Worm (Caenorhabditis elegans) whole organism, L1 larva: ENCODE results near the gene F13H10.9.

Experiments used
- C04F5.9 ChIP-seq: sonication (generic microtip); optimal IDR thresholded peaks from 2 replicates; lab custom pipeline; 2016; ENCODE audit warnings: missing genetic modification characterization, missing compliant biosample characterization
- C16A3.4 ChIP-seq: fragments of 150-350 bp; optimal IDR thresholded peaks from 2 replicates; lab custom pipeline; 2014; ENCODE audit warnings: missing biosample characterization, missing genetic modification characterization
- C34B4.2 ChIP-seq: sonication (generic microtip); optimal IDR thresholded peaks from 2 replicates; lab custom pipeline; 2017; ENCODE audit warnings: mild to moderate bottlenecking, missing genetic modification characterization, missing compliant biosample characterization
- alr-1 ChIP-seq: fragments of 200-800 bp; sonication (Bioruptor generic); optimal IDR thresholded peaks from 2 replicates; lab custom pipeline; 2018; ENCODE audit warnings: borderline replicate concordance, mild to moderate bottlenecking, missing genetic modification characterization, missing compliant biosample characterization
- aly-2 ChIP-seq: fragments of 150-350 bp; optimal IDR thresholded peaks from 2 replicates; lab custom pipeline; 2014; ENCODE audit warnings: missing biosample characterization, missing genetic modification characterization
- ceh-63 ChIP-seq: fragments of 200-800 bp; sonication (Bioruptor generic); optimal IDR thresholded peaks from 2 replicates; lab custom pipeline; 2018; ENCODE audit warnings: mild to moderate bottlenecking, missing genetic modification characterization, missing compliant biosample characterization
- ceh-8 ChIP-seq: fragments of 200-800 bp; sonication (Bioruptor generic); optimal IDR thresholded peaks from 2 replicates; lab custom pipeline; 2018; ENCODE audit warnings: mild to moderate bottlenecking, missing genetic modification characterization, moderate library complexity, missing compliant biosample characterization
- ceh-90 ChIP-seq: sonication (generic microtip); optimal IDR thresholded peaks from 2 replicates; lab custom pipeline; 2016; ENCODE audit warnings: missing genetic modification characterization, missing compliant biosample characterization
- dpl-1 ChIP-seq, 3 experiments: fragments of 150-350 bp in 2 of 3; sonication (generic microtip) in 1 of 3; optimal IDR thresholded peaks; 2 replicates each; lab custom pipeline; 2014 to 2017; ENCODE audit warnings: missing biosample characterization in 3 of 3, missing genetic modification characterization in 3 of 3, missing genetic modification reagents in 3 of 3
- dsc-1 ChIP-seq: sonication (generic microtip); optimal IDR thresholded peaks from 2 replicates; lab custom pipeline; 2016; ENCODE audit warnings: mild to moderate bottlenecking, missing genetic modification characterization, missing compliant biosample characterization
- efl-1 ChIP-seq, 4 experiments: fragments of 150-350 bp; optimal IDR thresholded peaks in 3 of 4; peaks in 1 of 4; 1 replicate in 1 of 4; 2 replicates in 3 of 4; lab custom pipeline; 2014; ENCODE audit warnings: missing biosample characterization in 2 of 4, missing genetic modification characterization in 2 of 4, missing genetic modification reagents in 2 of 4
- efl-3 ChIP-seq: fragments of 200-800 bp; sonication (Bioruptor generic); optimal IDR thresholded peaks from 2 replicates; lab custom pipeline; 2018; ENCODE audit warnings: mild to moderate bottlenecking, missing genetic modification characterization, missing compliant biosample characterization
- egl-13 ChIP-seq: sonication (generic microtip); optimal IDR thresholded peaks from 2 replicates; lab custom pipeline; 2016; ENCODE audit warnings: missing genotype, missing genetic modification reagents, missing genetic modification characterization, missing compliant biosample characterization
- fkh-10 ChIP-seq: sonication (generic microtip); optimal IDR thresholded peaks from 2 replicates; lab custom pipeline; 2017; ENCODE audit warnings: missing biosample characterization, missing genetic modification reagents, missing genetic modification characterization
- fkh-4 ChIP-seq: sonication (generic microtip); optimal IDR thresholded peaks from 2 replicates; lab custom pipeline; 2016; ENCODE audit warnings: missing compliant biosample characterization, missing genetic modification characterization, borderline replicate concordance
- fkh-8 ChIP-seq: sonication (generic microtip); optimal IDR thresholded peaks from 2 replicates; lab custom pipeline; 2016; ENCODE audit warnings: mild to moderate bottlenecking, missing genetic modification characterization, missing compliant biosample characterization
- fos-1 ChIP-seq: fragments of 150-350 bp; optimal IDR thresholded peaks from 2 replicates; lab custom pipeline; 2014; ENCODE audit warnings: missing biosample characterization, missing genetic modification characterization
- grh-1 ChIP-seq: fragments of 200-800 bp; sonication (Bioruptor generic); IDR thresholded peaks from 2 replicates; pipeline ENCODE4 v1.3.6; 2022; ENCODE audit warnings: missing genetic modification reagents, missing genetic modification characterization, missing compliant biosample characterization
- isw-1 ChIP-seq: fragments of 200-800 bp; sonication (Bioruptor generic); IDR thresholded peaks from 2 replicates; pipeline ENCODE4 v1.3.6; 2022; ENCODE audit warnings: missing genetic modification characterization, missing compliant biosample characterization
- lin-13 ChIP-seq: fragments of 150-350 bp; optimal IDR thresholded peaks from 2 replicates; lab custom pipeline; 2014; ENCODE audit warnings: missing biosample characterization, missing genetic modification reagents, missing genetic modification characterization
- lin-14 ChIP-seq: fragments of 200-800 bp; sonication (Bioruptor generic); optimal IDR thresholded peaks from 2 replicates; lab custom pipeline; 2018; ENCODE audit warnings: mild to moderate bottlenecking, missing genetic modification characterization, moderate library complexity, missing compliant biosample characterization
- lin-15B ChIP-seq: fragments of 150-350 bp; sonication (generic microtip); optimal IDR thresholded peaks from 3 replicates; lab custom pipeline; 2014; ENCODE audit warnings: missing biosample characterization, missing genetic modification characterization
- lsy-2 ChIP-seq, 2 experiments: fragments of 150-350 bp; optimal IDR thresholded peaks; 2 replicates each; lab custom pipeline; 2014; ENCODE audit warnings: missing biosample characterization in 2 of 2, missing genetic modification characterization in 2 of 2
- mdl-1 ChIP-seq, 2 experiments: fragments of 150-350 bp; optimal IDR thresholded peaks; 2 replicates each; lab custom pipeline; 2014 to 2017; ENCODE audit warnings: missing biosample characterization in 2 of 2, missing genetic modification characterization in 2 of 2, inconsistent platforms in 1 of 2
- mef-2 ChIP-seq: fragments of 150-350 bp; optimal IDR thresholded peaks from 2 replicates; lab custom pipeline; 2014; ENCODE audit warnings: missing biosample characterization, missing genetic modification characterization
- nhr-11 ChIP-seq: fragments of 150-350 bp; optimal IDR thresholded peaks from 2 replicates; lab custom pipeline; 2014; ENCODE audit warnings: missing biosample characterization, missing genetic modification characterization
- nhr-19 ChIP-seq: fragments of 200-800 bp; sonication (Bioruptor generic); conservative IDR thresholded peaks from 2 replicates; pipeline ENCODE4 v1.3.6; 2022; ENCODE audit warnings: missing genetic modification characterization, missing compliant biosample characterization
- nhr-20 ChIP-seq: sonication (generic microtip); optimal IDR thresholded peaks from 2 replicates; lab custom pipeline; 2016; ENCODE audit warnings: mild to moderate bottlenecking, missing genetic modification characterization, missing compliant biosample characterization
- nhr-47 ChIP-seq: sonication (generic microtip); optimal IDR thresholded peaks from 2 replicates; lab custom pipeline; 2016; ENCODE audit warnings: mild to moderate bottlenecking, missing genetic modification characterization, moderate library complexity, missing compliant biosample characterization
- nhr-71 ChIP-seq: sonication (generic microtip); optimal IDR thresholded peaks from 2 replicates; lab custom pipeline; 2016; ENCODE audit warnings: mild to moderate bottlenecking, missing genetic modification characterization, moderate library complexity, missing compliant biosample characterization
- nhr-84 ChIP-seq: sonication (generic microtip); optimal IDR thresholded peaks from 2 replicates; lab custom pipeline; 2017; ENCODE audit warnings: missing biosample characterization, missing genetic modification characterization
- nhr-90 ChIP-seq: sonication (generic microtip); optimal IDR thresholded peaks from 2 replicates; lab custom pipeline; 2016; ENCODE audit warnings: mild to moderate bottlenecking, missing genetic modification characterization, missing compliant biosample characterization; ENCODE audit not compliant: poor library complexity
- pag-3 ChIP-seq: sonication (generic microtip); optimal IDR thresholded peaks from 2 replicates; lab custom pipeline; 2017; ENCODE audit warnings: missing genetic modification characterization, mild to moderate bottlenecking, missing compliant biosample characterization, antibody characterized with exemption, borderline replicate concordance; ENCODE audit not compliant: insufficient read depth
- pax-3 ChIP-seq: fragments of 200-800 bp; sonication (Bioruptor generic); optimal IDR thresholded peaks from 2 replicates; lab custom pipeline; 2018; ENCODE audit warnings: mild to moderate bottlenecking, missing genetic modification characterization, moderate library complexity, missing compliant biosample characterization
- pqm-1 ChIP-seq: sonication (generic microtip); optimal IDR thresholded peaks from 3 replicates; lab custom pipeline; 2017; ENCODE audit warnings: missing biosample characterization, missing genetic modification characterization
- rnt-1 ChIP-seq: sonication (generic microtip); optimal IDR thresholded peaks from 2 replicates; lab custom pipeline; 2016; ENCODE audit warnings: mild to moderate bottlenecking, missing genetic modification characterization, moderate library complexity, missing compliant biosample characterization
- snpc-4 ChIP-seq: fragments of 150-350 bp; optimal IDR thresholded peaks from 2 replicates; lab custom pipeline; 2014; ENCODE audit warnings: missing biosample characterization, missing genetic modification characterization
- snu-23 ChIP-seq: sonication (generic microtip); optimal IDR thresholded peaks from 2 replicates; lab custom pipeline; 2016; ENCODE audit warnings: missing genetic modification characterization, missing compliant biosample characterization
- sox-4 ChIP-seq: sonication (generic microtip); optimal IDR thresholded peaks from 2 replicates; lab custom pipeline; 2016; ENCODE audit warnings: missing genetic modification characterization, missing compliant biosample characterization
- sptf-1 ChIP-seq: fragments of 150-350 bp; optimal IDR thresholded peaks from 2 replicates; lab custom pipeline; 2014; ENCODE audit warnings: missing biosample characterization, missing genetic modification characterization
- sup-37 ChIP-seq: fragments of 200-800 bp; sonication (Bioruptor generic); optimal IDR thresholded peaks from 2 replicates; lab custom pipeline; 2018; ENCODE audit warnings: mild to moderate bottlenecking, missing genetic modification characterization, missing compliant biosample characterization
- swsn-7 ChIP-seq: sonication (generic microtip); optimal IDR thresholded peaks from 2 replicates; lab custom pipeline; 2016; ENCODE audit warnings: missing genetic modification characterization, missing compliant biosample characterization
- tlp-1 ChIP-seq: fragments of 150-350 bp; optimal IDR thresholded peaks from 2 replicates; lab custom pipeline; 2014; ENCODE audit warnings: missing biosample characterization, missing genetic modification characterization
- unc-130 ChIP-seq: fragments of 150-350 bp; optimal IDR thresholded peaks from 2 replicates; lab custom pipeline; 2017; ENCODE audit warnings: missing biosample characterization, missing genetic modification characterization, inconsistent platforms
- unc-30 ChIP-seq: sonication (generic microtip); optimal IDR thresholded peaks from 2 replicates; lab custom pipeline; 2017; ENCODE audit warnings: missing biosample characterization, missing genetic modification characterization
- unc-62 ChIP-seq: fragments of 150-350 bp; optimal IDR thresholded peaks from 2 replicates; lab custom pipeline; 2014; ENCODE audit warnings: missing biosample characterization, missing genetic modification reagents, missing genetic modification characterization
- vab-15 ChIP-seq: sonication (generic microtip); optimal IDR thresholded peaks from 2 replicates; lab custom pipeline; 2017; ENCODE audit warnings: missing genotype, mild to moderate bottlenecking, missing genetic modification characterization, missing compliant biosample characterization
- xbp-1 ChIP-seq: sonication (generic microtip); optimal IDR thresholded peaks from 2 replicates; lab custom pipeline; 2016; ENCODE audit warnings: missing genetic modification characterization, missing compliant biosample characterization
- zag-1 ChIP-seq: fragments of 150-350 bp; optimal IDR thresholded peaks from 2 replicates; lab custom pipeline; 2014; ENCODE audit warnings: missing biosample characterization, missing genetic modification characterization
- ztf-11 ChIP-seq, 2 experiments: sonication (generic microtip); optimal IDR thresholded peaks; 2 replicates each; lab custom pipeline; 2016 to 2017; ENCODE audit warnings: missing genetic modification characterization in 2 of 2, missing biosample characterization in 1 of 2, missing compliant biosample characterization in 1 of 2

The F13H10.9 gene

ce11 chrIV:10971636-10972199, 30.0 kb upstream of the F13H10.9 start (continued):
- TF ChIP-seq C34B4.2 (no peak), mdl-1 (tag; optimal IDR thresholded peaks at IDR 0.05; lab: Kevin White, UChicago) (peak in 1 of 2 experiments; percentile 68), fkh-8 (tag; lab: Kevin White, UChicago) (no peak), sox-4 (tag; lab: Kevin White, UChicago) (no peak), aly-2 (tag; lab: Kevin White, UChicago) (no peak), lin-15B (tag; lab: Kevin White, UChicago) (no peak), nhr-90 (tag; lab: Kevin White, UChicago) (peak; percentile 48), fkh-4 (tag; lab: Kevin White, UChicago) (no peak), ceh-63 (GFP tag; lab: Kevin White, UChicago) (no peak), isw-1 (GFP tag; lab: Robert Waterston, UW) (no peak), nhr-71 (peak; percentile 64), unc-30 (tag; lab: Kevin White, UChicago) (no peak), snpc-4 (tag; lab: Kevin White, UChicago) (no peak), sup-37 (GFP tag; lab: Kevin White, UChicago) (no peak), lin-13 (GFP tag; lab: Kevin White, UChicago) (no peak), ceh-90 (no peak), zag-1 (tag; lab: Kevin White, UChicago) (no peak), pqm-1 (tag; lab: Kevin White, UChicago) (no peak), ztf-11 (tag; optimal IDR thresholded peaks at IDR 0.05; lab: Kevin White, UChicago) (no peak), dsc-1 (tag; lab: Kevin White, UChicago) (no peak), nhr-20 (tag; lab: Kevin White, UChicago) (peak; percentile 82), lsy-2 (tag; optimal IDR thresholded peaks at IDR 0.05; lab: Kevin White, UChicago) (peak; percentile 27 to 36), mef-2 (tag; lab: Kevin White, UChicago) (no peak), rnt-1 (tag; lab: Kevin White, UChicago) (no peak), efl-3 (GFP tag; lab: Kevin White, UChicago) (no peak), nhr-47 (peak; percentile 34), swsn-7 (tag; lab: Kevin White, UChicago) (no peak), sptf-1 (tag; lab: Kevin White, UChicago) (no peak), lin-14 (GFP tag; lab: Kevin White, UChicago) (peak; percentile 90), tlp-1 (tag; lab: Kevin White, UChicago) (no peak), egl-13 (tag; lab: Kevin White, UChicago) (no peak), pax-3 (tag; lab: Kevin White, UChicago) (no peak), C16A3.4 (tag; lab: Kevin White, UChicago) (peak; percentile 14), xbp-1 (tag; lab: Kevin White, UChicago) (no peak), fkh-10 (no peak), ceh-8 (GFP tag; lab: Kevin White, UChicago) (no peak), nhr-11 (tag; lab: Kevin White, UChicago) (no peak), alr-1 (tag; lab: Kevin White, UChicago) (no peak), C04F5.9 (tag; lab: Kevin White, UChicago) (no peak), pag-3 (tag; lab: Kevin White, UChicago) (no peak), nhr-19 (GFP tag; lab: Robert Waterston, UW) (peak; percentile 20), nhr-84 (tag; lab: Kevin White, UChicago) (no peak), snu-23 (peak; percentile 81), grh-1 (peak; percentile 80), dpl-1 (GFP tag; optimal IDR thresholded peaks at IDR 0.05; lab: Kevin White, UChicago) (peak in 1 of 3 experiments; percentile 35), unc-62 (GFP tag; lab: Kevin White, UChicago) (no peak), fos-1 (tag; lab: Kevin White, UChicago) (no peak), unc-130 (tag; lab: Kevin White, UChicago) (no peak), vab-15 (no peak), efl-1 (optimal IDR thresholded peaks at IDR 0.05; lab: Kevin White, UChicago) (peak in 1 of 2 experiments; percentile 25), efl-1 (GFP tag; optimal IDR thresholded peaks at IDR 0.05 in 1 of 2; lab: Kevin White, UChicago) (peak in 1 of 2 experiments; percentile 87)
